Worm (Caenorhabditis elegans) whole organism, L1 larva: Measurements from ENCODE around the gene F41B4.1.

Experiments
- C04F5.9 ChIP-seq: sonication (generic microtip); optimal IDR thresholded peaks from 2 replicates; lab custom pipeline; 2016; ENCODE audit warnings: missing genetic modification characterization, missing compliant biosample characterization
- C16A3.4 ChIP-seq: fragments of 150-350 bp; optimal IDR thresholded peaks from 2 replicates; lab custom pipeline; 2014; ENCODE audit warnings: missing biosample characterization, missing genetic modification characterization
- ama-1 ChIP-seq: fragments of 150-350 bp; optimal IDR thresholded peaks from 2 replicates; lab custom pipeline; 2014
- ceh-82 ChIP-seq, 3 experiments: fragments of 150-350 bp in 1 of 3; sonication (generic microtip) in 2 of 3; optimal IDR thresholded peaks; 2 replicates each; lab custom pipeline; 2014 to 2017; ENCODE audit warnings: missing biosample characterization in 3 of 3, missing genetic modification characterization in 3 of 3
- elt-3 ChIP-seq, 6 experiments: fragments of 150-350 bp in 1 of 6; sonication (generic microtip); optimal IDR thresholded peaks; 2 replicates each; lab custom pipeline; 2017 to 2018; ENCODE audit warnings: missing biosample characterization in 6 of 6, missing genetic modification characterization in 6 of 6, inconsistent platforms in 1 of 6
- fkh-8 ChIP-seq: sonication (generic microtip); optimal IDR thresholded peaks from 2 replicates; lab custom pipeline; 2016; ENCODE audit warnings: mild to moderate bottlenecking, missing genetic modification characterization, missing compliant biosample characterization
- fos-1 ChIP-seq: fragments of 150-350 bp; optimal IDR thresholded peaks from 2 replicates; lab custom pipeline; 2014; ENCODE audit warnings: missing biosample characterization, missing genetic modification characterization
- isw-1 ChIP-seq: fragments of 200-800 bp; sonication (Bioruptor generic); IDR thresholded peaks from 2 replicates; pipeline ENCODE4 v1.3.6; 2022; ENCODE audit warnings: missing genetic modification characterization, missing compliant biosample characterization
- mef-2 ChIP-seq: fragments of 150-350 bp; optimal IDR thresholded peaks from 2 replicates; lab custom pipeline; 2014; ENCODE audit warnings: missing biosample characterization, missing genetic modification characterization
- nhr-71 ChIP-seq: sonication (generic microtip); optimal IDR thresholded peaks from 2 replicates; lab custom pipeline; 2016; ENCODE audit warnings: mild to moderate bottlenecking, missing genetic modification characterization, moderate library complexity, missing compliant biosample characterization
- skn-1 ChIP-seq: fragments of 150-350 bp; optimal IDR thresholded peaks from 2 replicates; lab custom pipeline; 2014; ENCODE audit warnings: missing biosample characterization, missing genetic modification characterization
- snpc-4 ChIP-seq: fragments of 150-350 bp; optimal IDR thresholded peaks from 2 replicates; lab custom pipeline; 2014; ENCODE audit warnings: missing biosample characterization, missing genetic modification characterization
- sox-4 ChIP-seq: sonication (generic microtip); optimal IDR thresholded peaks from 2 replicates; lab custom pipeline; 2016; ENCODE audit warnings: missing genetic modification characterization, missing compliant biosample characterization
- unc-86 ChIP-seq: sonication (generic microtip); optimal IDR thresholded peaks from 2 replicates; lab custom pipeline; 2016; ENCODE audit warnings: missing genetic modification characterization, missing compliant biosample characterization

DNA sequence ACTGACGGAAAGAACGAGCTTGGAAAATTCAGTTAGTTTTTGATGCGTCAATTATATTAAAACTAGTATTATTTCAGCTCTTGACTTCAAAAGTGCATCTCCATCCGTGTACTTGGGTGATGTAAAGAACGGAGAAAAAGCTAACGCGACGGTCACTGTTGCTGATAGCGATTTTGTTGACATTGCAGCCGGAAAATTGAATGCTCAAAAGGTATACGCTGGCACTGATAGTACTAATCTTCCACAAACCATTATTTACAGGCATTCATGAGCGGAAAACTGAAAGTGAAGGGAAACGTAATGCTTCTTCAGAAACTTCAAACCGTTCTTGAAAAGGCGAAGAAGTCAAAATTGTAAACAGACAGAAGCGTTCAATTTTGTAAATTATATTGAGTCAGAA lies 6.0 kb downstream of the F41B4.1 start:
- TF ChIP-seq ama-1 (lab: Kevin White, UChicago) (no peak), C04F5.9 (no peak), elt-3 (tag; optimal IDR thresholded peaks at IDR 0.05; lab: Kevin White, UChicago) (no peak), unc-86 (tag; lab: Kevin White, UChicago) (no peak), sox-4 (tag; lab: Kevin White, UChicago) (no peak), C16A3.4 (tag; lab: Kevin White, UChicago) (no peak), fkh-8 (tag; lab: Kevin White, UChicago) (no peak), isw-1 (no peak), nhr-71 (no peak), fos-1 (tag; lab: Kevin White, UChicago) (no peak), skn-1 (no peak), snpc-4 (tag; lab: Kevin White, UChicago) (no peak), mef-2 (no peak), ceh-82 (tag; optimal IDR thresholded peaks at IDR 0.05; lab: Kevin White, UChicago) (no peak)
